Fruit fly (Drosophila melanogaster): ENCODE data around the gene CG3942.

The CG3942 gene

DNA sequence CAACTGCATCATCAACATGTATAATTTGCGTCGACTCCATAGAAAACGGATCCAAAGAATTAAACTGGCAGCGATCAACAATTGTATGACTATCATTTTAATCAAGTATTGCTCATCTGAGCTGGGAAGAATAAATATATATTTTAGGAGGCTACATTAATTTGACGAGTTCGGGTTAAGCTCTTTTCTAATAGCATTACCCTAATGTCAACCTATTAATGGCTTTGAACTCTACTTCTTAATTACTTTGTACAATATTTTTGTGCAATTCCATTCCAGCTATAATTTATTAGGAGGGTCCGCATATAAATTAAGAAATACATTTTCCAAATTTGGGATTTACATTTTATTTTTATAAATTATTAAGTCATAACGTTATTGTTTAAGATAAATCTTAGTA is 17.2 kb upstream of the CG3942 start, which contains the start of gene Cyp313a2:
Gene Cyp313a2 (minus strand): TSS at position 101 of the 400 bp plus-strand sequence.
- TF ChIP-seq fd96Ca (GFP tag; IDR thresholded peaks at IDR 0.05) (no peak), CG32121 (GFP tag; IDR thresholded peaks at IDR 0.05) (no peak), CG15710 (tag; optimal IDR thresholded peaks at IDR 0.05) (no peak), CG8301 (tag; optimal IDR thresholded peaks at IDR 0.05) (no peak), Ets98B (GFP tag; IDR thresholded peaks at IDR 0.05) (no peak), CG4496 (GFP tag; IDR thresholded peaks at IDR 0.05) (no peak), Snoo (tag; optimal IDR thresholded peaks at IDR 0.05) (no peak), CG8159 (tag; optimal IDR thresholded peaks at IDR 0.05) (no peak), CG12605 (GFP tag; IDR thresholded peaks at IDR 0.05) (no peak), gl (tag; optimal IDR thresholded peaks at IDR 0.05) (no peak), CG10348 (GFP tag; IDR thresholded peaks at IDR 0.05) (no peak), CG34367 (tag; optimal IDR thresholded peaks at IDR 0.05) (no peak), CG17806 (tag; optimal IDR thresholded peaks at IDR 0.05) (no peak), CG9948 (tag; optimal IDR thresholded peaks at IDR 0.05) (no peak), CG14655 (GFP tag; optimal IDR thresholded peaks at IDR 0.05) (no peak), rn (GFP tag; IDR thresholded peaks at IDR 0.05) (no peak), Pif1A (GFP tag; optimal IDR thresholded peaks at IDR 0.05) (no peak), Pif1B (GFP tag; optimal IDR thresholded peaks at IDR 0.05) (no peak)

DNA sequence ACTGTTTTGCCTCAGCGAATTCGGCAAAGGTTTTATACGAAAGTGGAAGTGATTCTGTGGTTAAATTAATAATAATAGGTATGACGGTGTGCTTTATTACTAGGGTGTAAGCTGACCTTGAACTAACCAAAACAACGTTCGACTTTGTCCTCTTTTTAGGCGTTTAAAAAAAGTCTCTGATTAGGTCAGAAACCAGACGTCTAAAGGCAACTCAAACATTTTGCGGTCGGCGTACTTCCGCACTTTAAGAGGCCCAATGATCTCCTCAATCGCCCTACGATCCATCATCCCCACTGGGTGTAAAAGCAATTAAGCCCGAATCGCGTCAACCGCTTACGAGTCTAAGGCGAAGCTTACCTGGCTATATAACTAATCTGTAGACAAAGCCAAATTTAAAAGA is 14.8 kb upstream of the CG3942 start, which contains the start of gene Cyp313a3:
Gene Cyp313a3 (minus strand): TSS at position 101 of the 400 bp plus-strand sequence.
- TF ChIP-seq rn (GFP tag; IDR thresholded peaks at IDR 0.05): no peak
- TF ChIP-seq CG34367 (tag; optimal IDR thresholded peaks at IDR 0.05): no peak
- TF ChIP-seq CG9948 (tag; optimal IDR thresholded peaks at IDR 0.05): no peak
- no peak for TF ChIP-seq D1 (tag; optimal IDR thresholded peaks at IDR 0.05)
- no peak for TF ChIP-seq CG15710 (tag; optimal IDR thresholded peaks at IDR 0.05)
- TF ChIP-seq CG4496 (GFP tag; IDR thresholded peaks at IDR 0.05): no peak
- no peak for TF ChIP-seq fd96Ca (GFP tag; IDR thresholded peaks at IDR 0.05)
- no peak for TF ChIP-seq Pif1B (GFP tag; optimal IDR thresholded peaks at IDR 0.05)
- no peak for TF ChIP-seq Snoo (tag; optimal IDR thresholded peaks at IDR 0.05)
- no peak for TF ChIP-seq CG32121 (GFP tag; IDR thresholded peaks at IDR 0.05)
- TF ChIP-seq EcR (GFP tag; optimal IDR thresholded peaks at IDR 0.05): no peak
- TF ChIP-seq CG10348 (GFP tag; IDR thresholded peaks at IDR 0.05): no peak
- no peak for TF ChIP-seq CG8159 (tag; optimal IDR thresholded peaks at IDR 0.05)

DNA sequence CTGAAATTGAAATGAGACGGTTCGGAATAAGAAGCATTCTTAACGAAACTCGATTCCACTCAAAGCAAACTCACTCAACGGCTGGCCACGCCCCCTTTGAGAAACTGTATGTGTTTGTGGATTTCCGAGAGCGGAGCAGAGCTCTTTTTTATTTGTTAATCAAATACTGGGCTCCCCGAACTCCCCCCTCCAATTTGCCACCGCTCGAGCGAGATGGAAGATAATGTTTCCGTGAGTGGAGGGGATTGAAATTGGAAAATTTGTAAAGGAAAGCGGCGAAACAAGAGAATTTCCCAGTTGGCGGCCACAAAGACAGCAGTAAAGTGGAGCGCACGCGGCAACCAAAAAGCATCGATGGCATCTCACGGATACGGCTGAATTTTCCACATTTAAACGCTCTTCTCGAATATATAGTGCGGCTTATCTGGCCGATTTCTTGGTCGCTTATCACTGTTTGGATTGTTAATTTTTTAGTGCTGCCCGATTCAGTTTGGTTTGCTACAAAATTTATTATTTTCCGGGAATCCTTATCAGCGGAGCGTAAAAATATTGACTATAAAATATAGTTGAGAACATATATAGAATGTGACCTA is 9.4 kb upstream of the CG3942 start:
- TF ChIP-seq CG4496 (GFP tag; IDR thresholded peaks at IDR 0.05): peak; percentile 31; the same call in 1 of the 3 replicates
- TF ChIP-seq CG13204 (GFP tag; optimal IDR thresholded peaks at IDR 0.05): peak; percentile 16
- TF ChIP-seq fd96Ca (GFP tag; IDR thresholded peaks at IDR 0.05): peak; percentile 52; the same call in 1 of the 3 replicates
- no peak for TF ChIP-seq EcR (GFP tag; optimal IDR thresholded peaks at IDR 0.05)

DNA sequence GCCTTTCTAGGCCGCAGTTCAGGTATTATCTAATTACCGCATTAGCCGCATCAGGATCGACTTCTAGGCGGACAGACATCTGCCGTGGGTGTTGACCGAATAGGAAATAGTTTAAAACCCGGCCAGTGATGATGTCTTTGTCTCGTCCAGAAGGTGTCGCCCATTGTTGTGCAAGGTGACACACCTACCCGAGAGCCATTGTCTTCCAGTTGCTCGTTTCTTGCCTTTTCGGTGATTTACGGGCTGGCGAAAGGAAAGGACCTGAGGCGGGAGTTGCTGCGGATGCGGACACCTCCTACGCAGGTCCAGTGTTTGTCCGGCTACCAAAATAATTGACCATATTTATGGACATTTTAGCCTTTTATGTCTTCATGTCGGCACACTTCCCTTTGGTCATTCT is 5.7 kb upstream of the CG3942 start:
- TF ChIP-seq CG15710 (tag; optimal IDR thresholded peaks at IDR 0.05) (no peak), CG17806 (tag; optimal IDR thresholded peaks at IDR 0.05) (no peak), rn (GFP tag; IDR thresholded peaks at IDR 0.05) (no peak), CG10348 (GFP tag; IDR thresholded peaks at IDR 0.05) (no peak), CG34367 (tag; optimal IDR thresholded peaks at IDR 0.05) (no peak), fd96Ca (GFP tag; IDR thresholded peaks at IDR 0.05) (no peak), CG14655 (GFP tag; optimal IDR thresholded peaks at IDR 0.05) (no peak), CG13204 (GFP tag; optimal IDR thresholded peaks at IDR 0.05) (no peak), CG8301 (tag; optimal IDR thresholded peaks at IDR 0.05) (no peak), gl (tag; optimal IDR thresholded peaks at IDR 0.05) (no peak), CG12605 (GFP tag; IDR thresholded peaks at IDR 0.05) (no peak), EcR (GFP tag; optimal IDR thresholded peaks at IDR 0.05) (no peak), CG4496 (GFP tag; IDR thresholded peaks at IDR 0.05) (no peak), Pif1A (GFP tag; optimal IDR thresholded peaks at IDR 0.05) (no peak)

DNA sequence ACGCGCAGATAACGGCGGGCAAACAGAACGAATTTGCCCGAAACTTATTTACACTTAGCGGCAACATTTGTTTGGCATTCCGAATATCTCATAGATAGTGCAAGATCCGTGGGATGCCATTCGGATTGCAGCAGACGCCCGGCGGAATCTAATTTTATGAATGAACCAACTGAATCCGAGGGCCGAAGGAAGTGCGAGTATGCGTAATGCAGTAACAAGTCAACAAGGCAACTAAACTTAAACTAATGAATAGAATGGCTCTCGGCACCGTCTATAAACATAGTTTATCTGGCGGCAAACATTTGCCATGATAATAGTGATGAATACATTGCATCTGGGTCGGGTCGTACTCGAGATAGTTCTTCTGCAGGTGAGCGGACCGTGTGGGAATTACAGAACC is 3.8 kb upstream of the CG3942 start:
- TF ChIP-seq Snoo (tag; optimal IDR thresholded peaks at IDR 0.05): no peak
- no peak for TF ChIP-seq CG34367 (tag; optimal IDR thresholded peaks at IDR 0.05)
- TF ChIP-seq Ets98B (GFP tag; IDR thresholded peaks at IDR 0.05): no peak
- TF ChIP-seq CG9948 (tag; optimal IDR thresholded peaks at IDR 0.05): no peak

DNA sequence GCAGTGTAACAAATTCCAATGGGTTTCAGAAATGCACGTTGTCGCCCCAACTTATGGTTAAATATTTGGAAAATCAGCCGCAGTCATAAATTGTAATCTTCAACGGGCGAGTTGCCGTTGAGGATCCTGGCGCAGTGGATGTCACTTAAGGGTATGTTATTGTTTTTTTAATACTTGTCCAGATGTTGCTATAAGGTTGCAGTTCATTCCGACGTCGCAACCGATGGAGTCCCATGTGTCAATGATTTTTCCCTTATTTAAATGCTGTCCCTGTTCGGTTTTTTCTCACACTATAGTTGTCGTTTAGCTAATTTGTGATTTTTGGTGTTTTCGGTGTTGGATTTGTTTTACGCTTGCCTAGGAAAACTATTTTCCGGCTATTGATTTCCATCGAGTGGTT is 2.5 kb upstream of the CG3942 start:
- TF ChIP-seq CG13204 (GFP tag; optimal IDR thresholded peaks at IDR 0.05): no peak
- no peak for TF ChIP-seq rn (GFP tag; IDR thresholded peaks at IDR 0.05)
- no peak for TF ChIP-seq CG4496 (GFP tag; IDR thresholded peaks at IDR 0.05)
- no peak for TF ChIP-seq Pif1B (GFP tag; optimal IDR thresholded peaks at IDR 0.05)

DNA sequence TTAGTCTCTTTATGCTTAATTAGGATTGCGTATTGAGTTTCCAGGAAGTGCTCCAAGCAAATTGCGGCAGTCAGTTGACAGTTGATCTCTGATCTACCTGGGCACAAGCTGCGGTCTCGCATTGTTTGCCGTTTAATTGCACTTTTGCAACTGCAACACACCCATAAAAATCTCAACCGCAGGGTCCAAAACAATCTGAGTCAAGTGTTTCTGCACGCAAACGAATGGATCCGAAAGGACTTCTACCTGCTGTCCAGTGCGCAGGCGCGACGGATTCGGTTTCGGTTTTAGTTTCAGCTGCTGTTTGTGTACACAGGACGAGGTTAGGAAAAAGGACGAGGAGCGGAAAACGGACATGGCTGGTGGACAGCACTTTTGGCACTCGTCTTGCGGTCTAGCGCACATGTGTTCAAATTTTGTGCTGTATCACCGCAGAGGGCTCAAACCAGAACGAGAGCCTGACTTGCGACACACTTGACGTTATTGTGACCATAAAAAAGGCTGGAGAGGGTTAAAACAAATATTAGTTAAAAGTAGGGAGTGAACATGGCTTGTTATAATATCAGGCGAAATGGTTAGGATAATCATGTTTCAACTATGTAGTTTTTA is 1.4 kb upstream of the CG3942 start:
- no peak for TF ChIP-seq CG12605 (GFP tag; IDR thresholded peaks at IDR 0.05)
- TF ChIP-seq CG9948 (tag; optimal IDR thresholded peaks at IDR 0.05): no peak
- TF ChIP-seq Pif1A (GFP tag; optimal IDR thresholded peaks at IDR 0.05): no peak
- TF ChIP-seq CG32121 (GFP tag; IDR thresholded peaks at IDR 0.05): no peak
- TF ChIP-seq Snoo (tag; optimal IDR thresholded peaks at IDR 0.05): no peak
- no peak for TF ChIP-seq fd96Ca (GFP tag; IDR thresholded peaks at IDR 0.05)
